Fruit fly (Drosophila melanogaster) whole organism, embryonic: ENCODE data around the gene CG15403.

ENCODE experiments used
- Ada2b ChIP-seq: fragments of 200-800 bp; sonication (Bioruptor generic); IDR thresholded peaks from 2 replicates; pipeline ENCODE4 v1.3.6; 2022; ENCODE audit warnings: missing biosample characterization, missing genetic modification characterization
- Atf-2 ChIP-seq: fragments of 200-800 bp; sonication (Bioruptor generic); optimal IDR thresholded peaks from 2 replicates; lab custom pipeline; 2016; ENCODE audit warnings: missing biosample characterization, missing genetic modification characterization
- Blimp-1 ChIP-seq: fragments of 200-800 bp; sonication (Bioruptor generic); optimal IDR thresholded peaks from 3 replicates; lab custom pipeline; 2018; ENCODE audit warnings: missing biosample characterization, missing genetic modification characterization, mild to moderate bottlenecking, moderate library complexity, missing genetic modification reagents
- CG11247 ChIP-seq: fragments of 200-800 bp; sonication (Bioruptor generic); IDR thresholded peaks from 2 replicates; pipeline ENCODE4 v1.3.6; 2022; ENCODE audit warnings: missing biosample characterization, missing genetic modification characterization
- CG11696 ChIP-seq: fragments of 200-800 bp; sonication (Bioruptor generic); IDR thresholded peaks from 2 replicates; pipeline ENCODE4 v1.3.6; 2022; ENCODE audit warnings: missing biosample characterization, missing genetic modification characterization
- CG1233 ChIP-seq: fragments of 200-800 bp; sonication (Bioruptor generic); optimal IDR thresholded peaks from 4 replicates; lab custom pipeline; 2018; ENCODE audit warnings: missing biosample characterization, mild to moderate bottlenecking, missing genetic modification characterization
- CG15073 ChIP-seq: fragments of 200-800 bp; sonication (Bioruptor generic); optimal IDR thresholded peaks from 2 replicates; lab custom pipeline; 2016; ENCODE audit warnings: missing biosample characterization, missing genetic modification characterization
- CG16779 ChIP-seq: fragments of 200-800 bp; sonication (Bioruptor generic); IDR thresholded peaks from 2 replicates; pipeline ENCODE4 v1.3.6; 2022; ENCODE audit warnings: missing biosample characterization, missing genetic modification characterization
- CG2875 ChIP-seq: fragments of 200-800 bp; sonication (Bioruptor generic); optimal IDR thresholded peaks from 2 replicates; lab custom pipeline; 2017; ENCODE audit warnings: missing biosample characterization, mild to moderate bottlenecking, missing genetic modification characterization, missing genetic modification reagents
- CG30020 ChIP-seq: fragments of 200-800 bp; optimal IDR thresholded peaks from 2 replicates; lab custom pipeline; 2019; ENCODE audit warnings: missing biosample characterization, mild to moderate bottlenecking, missing genetic modification characterization, moderate library complexity
- CG32767 ChIP-seq: fragments of 200-800 bp; sonication (Bioruptor generic); IDR thresholded peaks from 2 replicates; pipeline ENCODE4 v1.3.6; 2022; ENCODE audit warnings: missing biosample characterization, missing genetic modification characterization
- CG3726 ChIP-seq: fragments of 200-800 bp; sonication (Bioruptor generic); IDR thresholded peaks from 3 replicates; pipeline ENCODE4, ENCODE4 v1.3.6; 2022; ENCODE audit warnings: missing biosample characterization, missing genetic modification characterization
- CG3838 ChIP-seq: fragments of 200-800 bp; sonication (Bioruptor generic); optimal IDR thresholded peaks from 3 replicates; lab custom pipeline; 2016; ENCODE audit warnings: missing biosample characterization, missing genetic modification characterization
- CG4360 ChIP-seq: fragments of 200-800 bp; sonication (Bioruptor generic); IDR thresholded peaks from 2 replicates; pipeline ENCODE4 v1.3.6; 2022; ENCODE audit warnings: missing biosample characterization, missing genetic modification characterization
- CG4730 ChIP-seq: fragments of 200-800 bp; sonication (Bioruptor generic); IDR thresholded peaks from 2 replicates; pipeline ENCODE4 v1.3.6; 2022; ENCODE audit warnings: missing biosample characterization, missing genetic modification characterization
- CG6272 ChIP-seq: fragments of 200-800 bp; sonication (Bioruptor generic); IDR thresholded peaks from 2 replicates; pipeline ENCODE4 v1.3.6; 2022; ENCODE audit warnings: missing biosample characterization, missing genetic modification characterization
- CG7928 ChIP-seq: fragments of 200-800 bp; sonication (Bioruptor generic); optimal IDR thresholded peaks from 2 replicates; lab custom pipeline; 2017; ENCODE audit warnings: missing biosample characterization, mild to moderate bottlenecking, missing genetic modification characterization
- CG8924 ChIP-seq: fragments of 200-800 bp; optimal IDR thresholded peaks from 3 replicates; lab custom pipeline; 2019; ENCODE audit warnings: missing biosample characterization, mild to moderate bottlenecking, missing genetic modification characterization, moderate library complexity
- CoRest ChIP-seq: fragments of 200-800 bp; sonication (Bioruptor generic); optimal IDR thresholded peaks from 3 replicates; lab custom pipeline; 2018; ENCODE audit warnings: missing biosample characterization, mild to moderate bottlenecking, missing genetic modification characterization, moderate library complexity
- Doc3 ChIP-seq: fragments of 200-800 bp; sonication (Bioruptor generic); IDR thresholded peaks from 3 replicates; pipeline ENCODE4 v1.3.6; 2022; ENCODE audit warnings: missing biosample characterization, missing genetic modification characterization; ENCODE audit not compliant: partially characterized antibody
- Ets97D ChIP-seq: fragments of 200-800 bp; sonication (Bioruptor generic); optimal IDR thresholded peaks from 3 replicates; lab custom pipeline; 2016; ENCODE audit warnings: missing biosample characterization, missing genetic modification characterization
- Fer1 ChIP-seq: fragments of 200-800 bp; sonication (Bioruptor generic); optimal IDR thresholded peaks from 2 replicates; lab custom pipeline; 2017; ENCODE audit warnings: missing biosample characterization, mild to moderate bottlenecking, missing genetic modification characterization
- Fer2 ChIP-seq: fragments of 200-800 bp; sonication (Bioruptor generic); optimal IDR thresholded peaks from 2 replicates; lab custom pipeline; 2018; ENCODE audit warnings: missing biosample characterization, mild to moderate bottlenecking, missing genetic modification characterization, moderate library complexity
- HLH54F ChIP-seq: fragments of 200-800 bp; sonication (Bioruptor generic); optimal IDR thresholded peaks from 3 replicates; lab custom pipeline; 2016; ENCODE audit warnings: missing biosample characterization, missing genetic modification characterization
- HmgZ ChIP-seq: fragments of 200-800 bp; sonication (Bioruptor generic); optimal IDR thresholded peaks from 2 replicates; lab custom pipeline; 2018; ENCODE audit warnings: missing biosample characterization, mild to moderate bottlenecking, missing genetic modification characterization
- Hr78 ChIP-seq, 2 experiments: fragments of 200-800 bp in 1 of 2; fragments of >200 bp in 1 of 2; sonication (Bioruptor generic) in 1 of 2; optimal IDR thresholded peaks; 2 replicates each; lab custom pipeline; 2017 to 2019; ENCODE audit warnings: missing biosample characterization in 2 of 2, missing genetic modification characterization in 2 of 2, mild to moderate bottlenecking in 1 of 2, moderate library complexity in 1 of 2
- Meics ChIP-seq: fragments of 200-800 bp; sonication (Bioruptor generic); optimal IDR thresholded peaks from 2 replicates; lab custom pipeline; 2017; ENCODE audit warnings: missing biosample characterization, mild to moderate bottlenecking, missing genetic modification characterization
- Mes4 ChIP-seq: fragments of 200-800 bp; sonication (Bioruptor generic); optimal IDR thresholded peaks from 2 replicates; lab custom pipeline; 2016; ENCODE audit warnings: missing biosample characterization, missing genetic modification characterization
- Neu2 ChIP-seq: fragments of 200-800 bp; sonication (Bioruptor generic); optimal IDR thresholded peaks from 3 replicates; lab custom pipeline; 2016; ENCODE audit warnings: missing biosample characterization, missing genetic modification characterization, borderline replicate concordance
- Opbp ChIP-seq: fragments of 200-800 bp; sonication (Bioruptor generic); IDR thresholded peaks from 3 replicates; pipeline ENCODE4 v1.3.6; 2022; ENCODE audit warnings: missing biosample characterization, missing genetic modification characterization; ENCODE audit not compliant: partially characterized antibody
- Six4 ChIP-seq: fragments of 200-800 bp; sonication (Bioruptor generic); optimal IDR thresholded peaks from 2 replicates; lab custom pipeline; 2016; ENCODE audit warnings: missing biosample characterization, missing genetic modification characterization
- Sox102F ChIP-seq: fragments of 200-800 bp; sonication (Bioruptor generic); optimal IDR thresholded peaks from 2 replicates; lab custom pipeline; 2018; ENCODE audit warnings: missing biosample characterization, mild to moderate bottlenecking, missing genetic modification characterization, moderate library complexity
- aop ChIP-seq: fragments of 200-800 bp; sonication (Bioruptor generic); IDR thresholded peaks from 2 replicates; pipeline ENCODE4 v1.3.6; 2022; ENCODE audit warnings: missing biosample characterization, missing genetic modification characterization
- cg ChIP-seq: fragments of 200-800 bp; sonication (Bioruptor generic); optimal IDR thresholded peaks from 3 replicates; lab custom pipeline; 2019; ENCODE audit warnings: missing biosample characterization, mild to moderate bottlenecking, missing genetic modification characterization, moderate library complexity
- dm ChIP-seq: fragments of 200-800 bp; sonication (Bioruptor generic); optimal IDR thresholded peaks from 3 replicates; lab custom pipeline; 2016; ENCODE audit warnings: missing biosample characterization, missing genetic modification characterization
- dpn ChIP-seq, 2 experiments: fragments of 200-800 bp; sonication (Bioruptor generic); optimal IDR thresholded peaks; 3 replicates each; lab custom pipeline; 2016; ENCODE audit warnings: missing biosample characterization in 2 of 2, missing genetic modification characterization in 2 of 2
- ham ChIP-seq: fragments of 200-800 bp; sonication (Bioruptor generic); IDR thresholded peaks from 2 replicates; pipeline ENCODE4 v1.3.6; 2022; ENCODE audit warnings: missing biosample characterization, missing genetic modification characterization
- jigr1 ChIP-seq: fragments of 200-800 bp; sonication (Bioruptor generic); IDR thresholded peaks from 3 replicates; pipeline ENCODE4 v1.3.6; 2022; ENCODE audit warnings: missing biosample characterization, missing genetic modification characterization
- kay ChIP-seq: fragments of 200-800 bp; sonication (Bioruptor generic); optimal IDR thresholded peaks from 2 replicates; lab custom pipeline; 2016; ENCODE audit warnings: missing biosample characterization, missing genetic modification characterization
- lola ChIP-seq, 3 experiments: fragments of >200 bp in 2 of 3; fragments of 200-800 bp in 1 of 3; sonication (Bioruptor generic) in 1 of 3; optimal IDR thresholded peaks; 2 replicates each; lab custom pipeline; 2017 to 2019; ENCODE audit warnings: missing biosample characterization in 3 of 3, missing genetic modification characterization in 3 of 3, mild to moderate bottlenecking in 1 of 3, moderate library complexity in 1 of 3
- oc ChIP-seq: fragments of 200-800 bp; sonication (Bioruptor generic); optimal IDR thresholded peaks from 2 replicates; lab custom pipeline; 2018; ENCODE audit warnings: missing biosample characterization, mild to moderate bottlenecking, missing genetic modification characterization, moderate library complexity
- onecut ChIP-seq: fragments of 200-800 bp; sonication (Bioruptor generic); IDR thresholded peaks from 2 replicates; pipeline ENCODE4 v1.3.6; 2022; ENCODE audit warnings: missing biosample characterization, missing genetic modification characterization
- peb ChIP-seq: fragments of 200-800 bp; sonication (Bioruptor generic); IDR thresholded peaks from 2 replicates; pipeline ENCODE4 v1.3.6; 2022; ENCODE audit warnings: missing biosample characterization, missing genetic modification characterization
- phol ChIP-seq: fragments of 200-800 bp; sonication (Bioruptor generic); optimal IDR thresholded peaks from 3 replicates; lab custom pipeline; 2018; ENCODE audit warnings: missing biosample characterization, mild to moderate bottlenecking, missing genetic modification characterization, moderate library complexity
- prd ChIP-seq, 3 experiments: fragments of >200 bp in 2 of 3; fragments of 200-800 bp in 1 of 3; sonication (Bioruptor generic) in 1 of 3; optimal IDR thresholded peaks in 2 of 3; IDR thresholded peaks in 1 of 3; 2 replicates in 2 of 3; 3 replicates in 1 of 3; pipeline versions ENCODE4 v1.3.6 to Lab custom; 2017 to 2022; ENCODE audit warnings: missing biosample characterization in 1 of 3, missing genetic modification characterization in 1 of 3
- ssp ChIP-seq: fragments of 200-800 bp; sonication (Bioruptor generic); IDR thresholded peaks from 2 replicates; pipeline ENCODE4 v1.3.6; 2022; ENCODE audit warnings: missing biosample characterization, missing genetic modification characterization
- tin ChIP-seq: fragments of 200-800 bp; sonication (Bioruptor generic); optimal IDR thresholded peaks from 3 replicates; lab custom pipeline; 2016; ENCODE audit warnings: missing biosample characterization, missing genetic modification characterization
- tio ChIP-seq: fragments of 200-800 bp; sonication (Bioruptor generic); optimal IDR thresholded peaks from 2 replicates; lab custom pipeline; 2017; ENCODE audit warnings: missing biosample characterization, missing genetic modification characterization, inconsistent platforms
- ttk ChIP-seq: fragments of 200-800 bp; sonication (Bioruptor generic); IDR thresholded peaks from 2 replicates; pipeline ENCODE4 v2.1.2; 2022; ENCODE audit warnings: missing biosample characterization, missing genetic modification characterization
- twi ChIP-seq: fragments of 200-800 bp; optimal IDR thresholded peaks from 2 replicates; lab custom pipeline; 2019; ENCODE audit warnings: missing biosample characterization, mild to moderate bottlenecking, missing genetic modification characterization, moderate library complexity
- vfl ChIP-seq: fragments of 200-800 bp; sonication (Bioruptor generic); optimal IDR thresholded peaks from 2 replicates; lab custom pipeline; 2016; ENCODE audit warnings: missing biosample characterization, missing genetic modification characterization

CG15403 gene

dm6 chr2L:3092535-3092934 is 35.9 kb upstream of the CG15403 start (continued):
- TF ChIP-seq ssp (GFP tag; lab: Robert Waterston, UW) = no peak; the same call in 1 of the 2 replicates
- TF ChIP-seq prd (optimal IDR thresholded peaks at IDR 0.05; lab: Kevin White, UChicago) = no peak
- 0 out of 3 replicates have a peak, but pooled peaks have one; percentile 40 for TF ChIP-seq prd (GFP tag; IDR thresholded peaks at IDR 0.05; lab: Robert Waterston, UW)
- peak; percentile 49; the same call in 1 of the 2 replicates for TF ChIP-seq ttk
- peak; percentile 14 to 27 for TF ChIP-seq dpn (GFP tag; optimal IDR thresholded peaks at IDR 0.05; lab: Kevin White, UChicago)
- TF ChIP-seq onecut (GFP tag; lab: Robert Waterston, UW) = no peak
- no peak for TF ChIP-seq CG2875 (GFP tag; lab: Kevin White, UChicago)
- no peak for TF ChIP-seq Ada2b (GFP tag; lab: Robert Waterston, UW)
- no peak for TF ChIP-seq CG11247 (GFP tag; lab: Robert Waterston, UW)
- no peak for TF ChIP-seq peb (GFP tag; lab: Robert Waterston, UW)
- TF ChIP-seq cg (GFP tag; lab: Kevin White, UChicago) = no peak
- no peak for TF ChIP-seq Mes4 (GFP tag; lab: Kevin White, UChicago)
- TF ChIP-seq aop (GFP tag; lab: Robert Waterston, UW) = no peak
- no peak for TF ChIP-seq CG15073 (GFP tag; lab: Kevin White, UChicago)
- TF ChIP-seq Fer1 = peak; percentile 31
- TF ChIP-seq CG16779 = no peak
- TF ChIP-seq Sox102F (GFP tag; lab: Kevin White, UChicago) = peak; percentile 69
- peak; percentile 17 for TF ChIP-seq HLH54F (GFP tag; lab: Kevin White, UChicago)
- TF ChIP-seq lola (GFP tag; optimal IDR thresholded peaks at IDR 0.05; lab: Kevin White, UChicago) = no peak
- no peak for TF ChIP-seq CG1233
- TF ChIP-seq ham (GFP tag; lab: Robert Waterston, UW) = no peak
- no peak for TF ChIP-seq jigr1 (GFP tag; lab: Robert Waterston, UW)
- TF ChIP-seq oc (tag; lab: Kevin White, UChicago) = no peak
- TF ChIP-seq Atf-2 = no peak
- no peak for TF ChIP-seq tio
- TF ChIP-seq CG32767 = 0 out of 2 replicates have a peak, but pooled peaks have one; percentile 31
- no peak for TF ChIP-seq Hr78 (GFP tag; optimal IDR thresholded peaks at IDR 0.05; lab: Kevin White, UChicago)
- peak; percentile 28 for TF ChIP-seq Blimp-1 (GFP tag; lab: Kevin White, UChicago)
- TF ChIP-seq CG6272 (GFP tag; lab: Robert Waterston, UW) = no peak
- no peak for TF ChIP-seq Six4 (GFP tag; lab: Kevin White, UChicago)
- TF ChIP-seq CG7928 (GFP tag; lab: Kevin White, UChicago) = no peak
- peak; percentile 36 for TF ChIP-seq CoRest (tag; lab: Kevin White, UChicago)
- no peak for TF ChIP-seq CG3838 (GFP tag; lab: Kevin White, UChicago)
- no peak for TF ChIP-seq Neu2
- TF ChIP-seq HmgZ = no peak
- peak; percentile 31 for TF ChIP-seq phol (tag; lab: Kevin White, UChicago)
- TF ChIP-seq CG4360 = no peak
- no peak for TF ChIP-seq CG3726 (GFP tag; lab: Robert Waterston, UW)
- TF ChIP-seq Opbp (GFP tag; lab: Robert Waterston, UW) = no peak
- no peak for TF ChIP-seq dm (GFP tag; lab: Kevin White, UChicago)
- peak; percentile 30 for TF ChIP-seq Meics
- TF ChIP-seq CG8924 (tag; lab: Kevin White, UChicago) = no peak
- no peak for TF ChIP-seq Ets97D (GFP tag; lab: Kevin White, UChicago)
- TF ChIP-seq CG30020 (tag; lab: Kevin White, UChicago) = no peak
- no peak for TF ChIP-seq Doc3 (GFP tag; lab: Robert Waterston, UW)
- TF ChIP-seq vfl (GFP tag; lab: Kevin White, UChicago) = no peak
- peak; percentile 33; the same call in 1 of the 2 replicates for TF ChIP-seq CG4730
- no peak for TF ChIP-seq kay (GFP tag; lab: Kevin White, UChicago)
- no peak for TF ChIP-seq Fer2 (tag; lab: Kevin White, UChicago)
- no peak for TF ChIP-seq twi (tag; lab: Kevin White, UChicago)
- no peak for TF ChIP-seq CG11696 (GFP tag; lab: Robert Waterston, UW)
- TF ChIP-seq tin (GFP tag; lab: Kevin White, UChicago) = peak; percentile 10
